Fruit fly (Drosophila melanogaster) whole organism, embryonic: Measurements from ENCODE around the gene CG13917.

Experiments
- Aef1 ChIP-seq: fragments of 200-800 bp; sonication (Bioruptor generic); IDR thresholded peaks from 3 replicates; pipeline ENCODE4 v1.3.6; 2022; ENCODE audit warnings: missing biosample characterization, missing genetic modification characterization
- B-H1 ChIP-seq: fragments of 200-800 bp; sonication (Bioruptor generic); IDR thresholded peaks from 3 replicates; pipeline ENCODE4 v1.3.6; 2022; ENCODE audit warnings: missing biosample characterization, missing genetic modification characterization
- Bteb2 ChIP-seq: fragments of 200-800 bp; sonication (Bioruptor generic); optimal IDR thresholded peaks from 2 replicates; lab custom pipeline; 2016; ENCODE audit warnings: missing biosample characterization, missing genetic modification characterization
- CG10147 ChIP-seq: fragments of 200-800 bp; sonication (Bioruptor generic); optimal IDR thresholded peaks from 2 replicates; lab custom pipeline; 2019; ENCODE audit warnings: missing biosample characterization, mild to moderate bottlenecking, missing genetic modification characterization, moderate library complexity
- CG11247 ChIP-seq: fragments of 200-800 bp; sonication (Bioruptor generic); IDR thresholded peaks from 2 replicates; pipeline ENCODE4 v1.3.6; 2022; ENCODE audit warnings: missing biosample characterization, missing genetic modification characterization
- CG11398 ChIP-seq: fragments of 200-800 bp; sonication (Bioruptor generic); optimal IDR thresholded peaks from 2 replicates; lab custom pipeline; 2016; ENCODE audit warnings: missing biosample characterization, missing genetic modification characterization
- CG11456 ChIP-seq: fragments of 200-800 bp; sonication (Bioruptor generic); IDR thresholded peaks from 3 replicates; pipeline ENCODE4 v1.3.6; 2022; ENCODE audit warnings: missing biosample characterization, missing genetic modification characterization
- CG15011 ChIP-seq: fragments of 200-800 bp; sonication (Bioruptor generic); optimal IDR thresholded peaks from 3 replicates; lab custom pipeline; 2018; ENCODE audit warnings: missing biosample characterization, mild to moderate bottlenecking, missing genetic modification characterization
- CG16815 ChIP-seq: fragments of 200-800 bp; sonication (Bioruptor generic); optimal IDR thresholded peaks from 3 replicates; lab custom pipeline; 2017; ENCODE audit warnings: missing biosample characterization, mild to moderate bottlenecking, missing genetic modification characterization
- CG17385 ChIP-seq: fragments of 200-800 bp; sonication (Bioruptor generic); optimal IDR thresholded peaks from 3 replicates; lab custom pipeline; 2018; ENCODE audit warnings: missing biosample characterization, mild to moderate bottlenecking, missing genetic modification characterization
- CG1792 ChIP-seq: fragments of 200-800 bp; sonication (Bioruptor generic); optimal IDR thresholded peaks from 2 replicates; lab custom pipeline; 2016; ENCODE audit warnings: missing biosample characterization, missing genetic modification characterization
- CG18476 ChIP-seq: fragments of 200-800 bp; sonication (Bioruptor generic); optimal IDR thresholded peaks from 2 replicates; lab custom pipeline; 2016; ENCODE audit warnings: missing biosample characterization, mild to moderate bottlenecking, missing genetic modification characterization
- CG18764 ChIP-seq: fragments of 200-800 bp; sonication (Bioruptor generic); optimal IDR thresholded peaks from 3 replicates; lab custom pipeline; 2016; ENCODE audit warnings: missing biosample characterization, missing genetic modification characterization
- CG2116 ChIP-seq: fragments of 200-800 bp; sonication (Bioruptor generic); optimal IDR thresholded peaks from 3 replicates; lab custom pipeline; 2018; ENCODE audit warnings: missing biosample characterization, mild to moderate bottlenecking, missing genetic modification characterization
- CG30403 ChIP-seq: fragments of 200-800 bp; sonication (Bioruptor generic); optimal IDR thresholded peaks from 3 replicates; lab custom pipeline; 2016; ENCODE audit warnings: missing biosample characterization, missing genetic modification characterization
- CG31224 ChIP-seq: fragments of 200-800 bp; sonication (Bioruptor generic); IDR thresholded peaks from 2 replicates; pipeline ENCODE4 v1.3.6; 2022; ENCODE audit warnings: missing biosample characterization, missing genetic modification characterization
- CG3281 ChIP-seq: fragments of 200-800 bp; sonication (Bioruptor generic); optimal IDR thresholded peaks from 3 replicates; lab custom pipeline; 2017; ENCODE audit warnings: missing biosample characterization, mild to moderate bottlenecking, missing genetic modification characterization
- CG3407 ChIP-seq: fragments of 200-800 bp; sonication (Bioruptor generic); optimal IDR thresholded peaks from 2 replicates; lab custom pipeline; 2018; ENCODE audit warnings: missing biosample characterization, mild to moderate bottlenecking, missing genetic modification characterization
- CG4282 ChIP-seq: fragments of 200-800 bp; sonication (Bioruptor generic); optimal IDR thresholded peaks from 2 replicates; lab custom pipeline; 2016; ENCODE audit warnings: missing biosample characterization, missing genetic modification characterization
- CG6654 ChIP-seq: fragments of 200-800 bp; sonication (Bioruptor generic); optimal IDR thresholded peaks from 2 replicates; lab custom pipeline; 2017; ENCODE audit warnings: missing biosample characterization, mild to moderate bottlenecking, missing genetic modification characterization
- CG8089 ChIP-seq: fragments of 200-800 bp; sonication (Bioruptor generic); optimal IDR thresholded peaks from 3 replicates; lab custom pipeline; 2016; ENCODE audit warnings: missing biosample characterization, missing genetic modification characterization
- CG8359 ChIP-seq: fragments of 200-800 bp; sonication (Bioruptor generic); optimal IDR thresholded peaks from 2 replicates; lab custom pipeline; 2017; ENCODE audit warnings: missing biosample characterization, mild to moderate bottlenecking, missing genetic modification characterization, borderline replicate concordance
- CG9215 ChIP-seq: fragments of 200-800 bp; sonication (Bioruptor generic); IDR thresholded peaks from 2 replicates; pipeline ENCODE4 v1.3.6; 2022; ENCODE audit warnings: missing biosample characterization, missing genetic modification characterization
- D19A ChIP-seq: fragments of 200-800 bp; optimal IDR thresholded peaks from 3 replicates; lab custom pipeline; 2019; ENCODE audit warnings: missing biosample characterization, mild to moderate bottlenecking, missing genetic modification characterization, moderate library complexity
- Dip3 ChIP-seq: fragments of 200-800 bp; sonication (Bioruptor generic); optimal IDR thresholded peaks from 3 replicates; lab custom pipeline; 2016; ENCODE audit warnings: missing biosample characterization, missing genetic modification characterization
- Elba2 ChIP-seq: fragments of 200-800 bp; sonication (Bioruptor generic); optimal IDR thresholded peaks from 3 replicates; lab custom pipeline; 2016; ENCODE audit warnings: missing biosample characterization, missing genetic modification characterization
- Ets97D ChIP-seq: fragments of 200-800 bp; sonication (Bioruptor generic); optimal IDR thresholded peaks from 3 replicates; lab custom pipeline; 2016; ENCODE audit warnings: missing biosample characterization, missing genetic modification characterization
- H15 ChIP-seq: fragments of 200-800 bp; sonication (Bioruptor generic); IDR thresholded peaks from 3 replicates; pipeline ENCODE4 v1.3.6; 2022; ENCODE audit warnings: missing biosample characterization, missing genetic modification characterization
- Pdp1 ChIP-seq, 2 experiments: fragments of 200-800 bp; sonication (Bioruptor generic); optimal IDR thresholded peaks; 3 replicates each; lab custom pipeline; 2016; ENCODE audit warnings: missing biosample characterization in 2 of 2, missing genetic modification characterization in 2 of 2, mild to moderate bottlenecking in 1 of 2, moderate library complexity in 1 of 2
- Rx ChIP-seq: fragments of 200-800 bp; sonication (Bioruptor generic); IDR thresholded peaks from 2 replicates; pipeline ENCODE4 v1.3.6; 2022; ENCODE audit warnings: missing biosample characterization, missing genetic modification characterization
- Tbp ChIP-seq: fragments of >200 bp; optimal IDR thresholded peaks from 2 replicates; lab custom pipeline; 2018; ENCODE audit warnings: missing biosample characterization, missing genetic modification characterization
- ab ChIP-seq: fragments of 200-800 bp; sonication (Bioruptor generic); optimal IDR thresholded peaks from 2 replicates; lab custom pipeline; 2016; ENCODE audit warnings: missing biosample characterization, missing genetic modification characterization
- abd-A ChIP-seq: fragments of 200-800 bp; sonication (Bioruptor generic); optimal IDR thresholded peaks from 3 replicates; lab custom pipeline; 2019; ENCODE audit warnings: missing biosample characterization, mild to moderate bottlenecking, missing genetic modification characterization, moderate library complexity
- al ChIP-seq: fragments of 200-800 bp; sonication (Bioruptor generic); IDR thresholded peaks from 2 replicates; pipeline ENCODE4 v1.3.6; 2022; ENCODE audit warnings: missing biosample characterization, missing genetic modification characterization
- bcd ChIP-seq: fragments of 200-800 bp; sonication (Bioruptor generic); optimal IDR thresholded peaks from 2 replicates; lab custom pipeline; 2017; ENCODE audit warnings: missing biosample characterization, mild to moderate bottlenecking, missing genetic modification characterization
- cato ChIP-seq: fragments of 200-800 bp; sonication (Bioruptor generic); optimal IDR thresholded peaks from 2 replicates; lab custom pipeline; 2016; ENCODE audit warnings: missing biosample characterization, missing genetic modification characterization, borderline replicate concordance
- crc ChIP-seq: fragments of 200-800 bp; sonication (Bioruptor generic); optimal IDR thresholded peaks from 2 replicates; lab custom pipeline; 2016; ENCODE audit warnings: missing biosample characterization, missing genetic modification characterization
- exex ChIP-seq: fragments of 200-800 bp; sonication (Bioruptor generic); optimal IDR thresholded peaks from 4 replicates; lab custom pipeline; 2018; ENCODE audit warnings: missing biosample characterization, mild to moderate bottlenecking, missing genetic modification characterization, moderate library complexity
- eyg ChIP-seq: fragments of 200-800 bp; sonication (Bioruptor generic); optimal IDR thresholded peaks from 3 replicates; lab custom pipeline; 2016; ENCODE audit warnings: missing biosample characterization, missing genetic modification characterization
- gce ChIP-seq: fragments of 200-800 bp; sonication (Bioruptor generic); IDR thresholded peaks from 3 replicates; pipeline ENCODE4 v1.3.6; 2022; ENCODE audit warnings: missing biosample characterization, missing genetic modification characterization
- gcm2 ChIP-seq: fragments of 200-800 bp; sonication (Bioruptor generic); optimal IDR thresholded peaks from 2 replicates; lab custom pipeline; 2016; ENCODE audit warnings: missing biosample characterization, missing genetic modification characterization
- pan ChIP-seq, 4 experiments: fragments of >200 bp in 3 of 4; fragments of 200-800 bp in 1 of 4; sonication (Bioruptor generic) in 1 of 4; optimal IDR thresholded peaks in 3 of 4; IDR thresholded peaks in 1 of 4; 2 replicates each; pipeline versions ENCODE4 v1.3.6 to Lab custom; 2017 to 2022; ENCODE audit warnings: missing biosample characterization in 2 of 4, missing genetic modification characterization in 2 of 4, mixed read lengths in 1 of 4
- pnt ChIP-seq: fragments of 200-800 bp; sonication (Bioruptor generic); optimal IDR thresholded peaks from 3 replicates; lab custom pipeline; 2016; ENCODE audit warnings: missing biosample characterization, missing genetic modification characterization
- slbo ChIP-seq: fragments of 200-800 bp; sonication (Bioruptor generic); IDR thresholded peaks from 2 replicates; pipeline ENCODE4 v1.3.6; 2022; ENCODE audit warnings: missing biosample characterization, missing genetic modification characterization
- stwl ChIP-seq: fragments of 200-800 bp; sonication (Bioruptor generic); optimal IDR thresholded peaks from 3 replicates; lab custom pipeline; 2018; ENCODE audit warnings: missing biosample characterization, mild to moderate bottlenecking, missing genetic modification characterization, moderate library complexity
- unc-4 ChIP-seq: fragments of 200-800 bp; sonication (Bioruptor generic); IDR thresholded peaks from 2 replicates; pipeline ENCODE4 v1.3.6; 2022; ENCODE audit warnings: missing biosample characterization, missing genetic modification characterization; ENCODE audit not compliant: partially characterized antibody
- unpg ChIP-seq: fragments of 200-800 bp; sonication (Bioruptor generic); optimal IDR thresholded peaks from 3 replicates; lab custom pipeline; 2018; ENCODE audit warnings: missing biosample characterization, mild to moderate bottlenecking, missing genetic modification characterization, moderate library complexity
- zf30C ChIP-seq: fragments of 200-800 bp; sonication (Bioruptor generic); optimal IDR thresholded peaks from 3 replicates; lab custom pipeline; 2018; ENCODE audit warnings: missing biosample characterization, mild to moderate bottlenecking, missing genetic modification characterization

Gene CG13917

DNA sequence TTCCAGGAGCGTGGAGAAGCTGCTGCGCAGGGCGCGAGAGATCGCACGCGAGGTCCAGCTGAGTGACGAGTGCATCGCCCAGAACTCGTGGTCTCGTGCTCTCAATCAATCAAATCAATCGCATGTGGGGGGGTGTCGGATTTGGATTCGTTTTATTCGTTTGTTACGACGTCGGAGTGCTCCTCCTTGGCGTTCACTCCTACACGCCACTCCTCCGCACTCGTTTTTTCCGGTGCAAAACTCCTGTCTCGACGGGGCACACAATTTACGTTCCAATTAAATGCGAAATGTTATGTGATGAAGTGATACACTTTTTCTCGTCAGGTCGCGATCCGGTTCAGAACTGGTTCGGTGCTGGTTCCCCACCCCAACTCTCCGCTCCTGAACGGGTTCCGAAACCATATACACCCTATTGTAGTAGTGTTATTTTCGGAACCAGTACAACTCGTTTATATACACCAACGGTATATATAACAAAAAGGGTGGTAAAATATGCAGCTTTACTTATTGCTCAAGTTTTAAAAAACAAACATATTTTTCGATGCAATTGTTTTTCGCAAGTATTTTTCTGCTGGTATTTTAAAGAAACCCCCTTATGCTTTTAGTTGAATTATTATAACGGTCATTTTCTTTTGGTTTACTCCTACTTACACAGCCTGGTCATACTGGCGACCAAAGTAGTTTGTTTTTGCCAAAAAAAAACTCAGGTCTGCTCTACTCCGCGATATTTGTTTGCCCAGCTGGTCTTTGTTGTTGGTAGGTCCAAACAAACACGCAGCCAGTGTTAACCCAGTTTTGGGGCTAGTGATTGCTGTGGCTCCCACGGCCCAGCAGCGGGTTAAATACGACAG is 39.8 kb upstream of the CG13917 start, which contains the start of the genes CG12091 and pns (continued):
- TF ChIP-seq CG30403 (GFP tag; lab: Kevin White, UChicago), result peak; percentile 81
- peak; percentile 42; the same call in 1 of the 2 replicates for TF ChIP-seq al
- TF ChIP-seq Aef1 (GFP tag; lab: Robert Waterston, UW), result peak; percentile 29; the same call in 2 of the 3 replicates
- peak; percentile 26 for TF ChIP-seq crc
- TF ChIP-seq D19A (tag; lab: Kevin White, UChicago), result peak; percentile 27
- peak; percentile 29; the same call in 1 of the 2 replicates for TF ChIP-seq CG31224 (GFP tag; lab: Robert Waterston, UW)
- TF ChIP-seq CG11398, result peak; percentile 68
- TF ChIP-seq bcd, result peak; percentile 59
- no peak for TF ChIP-seq H15 (GFP tag; lab: Robert Waterston, UW)
- TF ChIP-seq CG8359 (GFP tag; lab: Kevin White, UChicago), result no peak
- TF ChIP-seq CG3281, result peak; percentile 66
- TF ChIP-seq Bteb2 (GFP tag; lab: Kevin White, UChicago), result peak; percentile 56
- TF ChIP-seq CG3407 (GFP tag; lab: Kevin White, UChicago), result no peak
- TF ChIP-seq pan (optimal IDR thresholded peaks at IDR 0.05; lab: Kevin White, UChicago), result no peak
- peak in 1 of 2 experiments; percentile 57 for TF ChIP-seq pan (GFP tag; optimal IDR thresholded peaks at IDR 0.05 in 1 of 2, IDR thresholded peaks at IDR 0.05 in 1 of 2)
- peak; percentile 63 for TF ChIP-seq pnt (GFP tag; lab: Kevin White, UChicago)
- TF ChIP-seq CG6654 (GFP tag; lab: Kevin White, UChicago), result no peak
- TF ChIP-seq CG2116 (GFP tag; lab: Kevin White, UChicago), result peak; percentile 41
- TF ChIP-seq Pdp1 (GFP tag; optimal IDR thresholded peaks at IDR 0.05; lab: Kevin White, UChicago), result peak; percentile 74 to 91
- TF ChIP-seq B-H1, result peak; percentile 67
- TF ChIP-seq CG8089, result peak; percentile 56
- TF ChIP-seq exex (tag; lab: Kevin White, UChicago), result peak; percentile 21
- peak; percentile 49 for TF ChIP-seq eyg (GFP tag; lab: Kevin White, UChicago)
- TF ChIP-seq slbo (GFP tag; lab: Robert Waterston, UW), result peak; percentile 83
- TF ChIP-seq Dip3 (GFP tag; lab: Kevin White, UChicago), result peak; percentile 66
- peak; percentile 12 for TF ChIP-seq zf30C (GFP tag; lab: Kevin White, UChicago)
- peak; percentile 27 for TF ChIP-seq CG18476 (GFP tag; lab: Kevin White, UChicago)
- peak; percentile 89 for TF ChIP-seq abd-A
- peak; percentile 28 for TF ChIP-seq cato
- peak; percentile 42; the same call in 1 of the 2 replicates for TF ChIP-seq CG9215 (GFP tag; lab: Robert Waterston, UW)
- TF ChIP-seq Ets97D, result peak; percentile 84
- peak; percentile 7 for TF ChIP-seq CG16815 (GFP tag; lab: Kevin White, UChicago)
- TF ChIP-seq unc-4 (GFP tag; lab: Robert Waterston, UW), result no peak
- peak; percentile 51 for TF ChIP-seq CG17385
- TF ChIP-seq CG4282 (GFP tag; lab: Kevin White, UChicago), result peak; percentile 61
- TF ChIP-seq gcm2 (GFP tag; lab: Kevin White, UChicago), result peak; percentile 6
- TF ChIP-seq CG1792 (GFP tag; lab: Kevin White, UChicago), result peak; percentile 60
- TF ChIP-seq Elba2 (GFP tag; lab: Kevin White, UChicago), result peak; percentile 52
- TF ChIP-seq stwl (tag; lab: Kevin White, UChicago), result peak; percentile 67
- peak; percentile 29; the same call in 1 of the 2 replicates for TF ChIP-seq CG11247 (GFP tag; lab: Robert Waterston, UW)
- TF ChIP-seq ab, result no peak
- TF ChIP-seq unpg (GFP tag; lab: Kevin White, UChicago), result peak; percentile 61
- peak; percentile 74 for TF ChIP-seq CG11456
- TF ChIP-seq CG10147, result no peak
- TF ChIP-seq Tbp (GFP tag; lab: Kevin White, UChicago), result no peak
- TF ChIP-seq CG18764 (GFP tag; lab: Kevin White, UChicago), result peak; percentile 56
- 0 out of 2 replicates have a peak, but pooled peaks have one; percentile 44 for TF ChIP-seq Rx (GFP tag; lab: Robert Waterston, UW)
- no peak for TF ChIP-seq CG15011 (GFP tag; lab: Kevin White, UChicago)
- no peak for TF ChIP-seq gce (GFP tag; lab: Robert Waterston, UW)
